Worm (Caenorhabditis elegans) whole organism, late embryonic: Measurements from ENCODE around the gene nhr-253.

Experiments
- ceh-9 ChIP-seq: sonication (generic microtip); optimal IDR thresholded peaks from 2 replicates; lab custom pipeline; 2016; ENCODE audit warnings: mild to moderate bottlenecking, missing genetic modification characterization, inconsistent platforms, missing compliant biosample characterization
- hlh-30 ChIP-seq: sonication (generic microtip); optimal IDR thresholded peaks from 2 replicates; lab custom pipeline; 2017; ENCODE audit warnings: antibody characterized with exemption, missing genetic modification characterization, missing compliant biosample characterization; ENCODE audit not compliant: insufficient read depth

DNA sequence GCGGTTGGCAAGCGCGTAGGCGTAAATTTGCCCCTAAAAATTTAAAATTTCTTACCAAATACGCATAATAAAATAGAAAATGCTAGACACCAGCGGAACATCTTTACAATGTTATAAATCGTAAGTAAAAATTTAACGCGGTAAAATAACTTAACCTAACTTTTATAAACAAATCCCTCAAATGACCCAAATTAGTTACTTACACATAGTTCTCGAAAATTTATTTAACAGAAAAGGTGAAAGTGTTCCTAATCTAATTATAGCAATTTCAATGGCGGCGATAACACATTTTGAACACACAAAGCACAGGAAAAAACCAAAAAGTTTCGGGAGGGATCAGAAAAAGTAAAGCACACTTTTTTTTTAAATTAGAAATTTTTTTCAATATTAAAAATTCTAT lies 16.2 kb upstream of the nhr-253 start, which contains the start of gene mltn-8:
- TF ChIP-seq ceh-9 (tag; lab: Kevin White, UChicago) (no peak), hlh-30 (no peak)
